Fruit fly (Drosophila melanogaster) whole organism, embryonic: ENCODE measurements around the gene PIG-L.
A peak's percentile ranks its signal among the peaks of the same experiment; 100 is the strongest.

Experiments
- Aef1 ChIP-seq: fragments of 200-800 bp; sonication (Bioruptor generic); IDR thresholded peaks from 3 replicates; pipeline ENCODE4 v1.3.6; 2022; ENCODE audit warnings: missing biosample characterization, missing genetic modification characterization
- BEAF-32 ChIP-seq: fragments of 200-800 bp; sonication (Bioruptor generic); optimal IDR thresholded peaks from 3 replicates; lab custom pipeline; 2017; ENCODE audit warnings: missing biosample characterization, missing genetic modification characterization, mild to moderate bottlenecking, moderate library complexity, missing genetic modification reagents
- CG1024 ChIP-seq: fragments of 200-800 bp; sonication (Bioruptor generic); IDR thresholded peaks from 2 replicates; pipeline ENCODE4 v1.3.6; 2022; ENCODE audit warnings: missing biosample characterization, missing genetic modification characterization
- CG10431 ChIP-seq: fragments of 200-800 bp; sonication (Bioruptor generic); optimal IDR thresholded peaks from 3 replicates; lab custom pipeline; 2018; ENCODE audit warnings: missing biosample characterization, mild to moderate bottlenecking, missing genetic modification characterization
- CG10959 ChIP-seq: fragments of 200-800 bp; sonication (Bioruptor generic); IDR thresholded peaks from 2 replicates; pipeline ENCODE4 v1.3.6; 2022; ENCODE audit warnings: missing biosample characterization, missing genetic modification characterization
- CG11504 ChIP-seq: fragments of 200-800 bp; sonication (Bioruptor generic); optimal IDR thresholded peaks from 3 replicates; lab custom pipeline; 2019; ENCODE audit warnings: missing biosample characterization, mild to moderate bottlenecking, missing genetic modification characterization, moderate library complexity
- CG12104 ChIP-seq: fragments of 200-800 bp; sonication (Bioruptor generic); optimal IDR thresholded peaks from 3 replicates; lab custom pipeline; 2016; ENCODE audit warnings: missing biosample characterization, missing genetic modification characterization
- CG12391 ChIP-seq: fragments of 200-800 bp; sonication (Bioruptor generic); optimal IDR thresholded peaks from 3 replicates; lab custom pipeline; 2018; ENCODE audit warnings: missing biosample characterization, mild to moderate bottlenecking, missing genetic modification characterization, moderate library complexity
- CG13894 ChIP-seq: fragments of 200-800 bp; sonication (Bioruptor generic); optimal IDR thresholded peaks from 3 replicates; lab custom pipeline; 2018; ENCODE audit warnings: missing biosample characterization, mild to moderate bottlenecking, missing genetic modification characterization, moderate library complexity
- CG1529 ChIP-seq: fragments of 200-800 bp; sonication (Bioruptor generic); optimal IDR thresholded peaks from 3 replicates; lab custom pipeline; 2018; ENCODE audit warnings: missing biosample characterization, missing genetic modification characterization
- CG16863 ChIP-seq: fragments of 200-800 bp; sonication (Bioruptor generic); optimal IDR thresholded peaks from 3 replicates; lab custom pipeline; 2016; ENCODE audit warnings: missing biosample characterization, missing genetic modification characterization
- CG17186 ChIP-seq: fragments of 200-800 bp; sonication (Bioruptor generic); optimal IDR thresholded peaks from 3 replicates; lab custom pipeline; 2017; ENCODE audit warnings: missing biosample characterization, missing genetic modification reagents, missing genetic modification characterization
- CG17361 ChIP-seq: fragments of 200-800 bp; sonication (Bioruptor generic); IDR thresholded peaks from 3 replicates; pipeline ENCODE4 v1.3.6; 2022; ENCODE audit warnings: missing biosample characterization, missing genetic modification characterization
- CG17802 ChIP-seq: fragments of 200-800 bp; sonication (Bioruptor generic); optimal IDR thresholded peaks from 2 replicates; lab custom pipeline; 2018; ENCODE audit warnings: missing biosample characterization, mild to moderate bottlenecking, missing genetic modification characterization, moderate library complexity
- CG17829 ChIP-seq: fragments of 200-800 bp; optimal IDR thresholded peaks from 2 replicates; lab custom pipeline; 2019; ENCODE audit warnings: missing biosample characterization, mild to moderate bottlenecking, missing genetic modification characterization, moderate library complexity
- CG2202 ChIP-seq: fragments of 200-800 bp; sonication (Bioruptor generic); optimal IDR thresholded peaks from 2 replicates; lab custom pipeline; 2018; ENCODE audit warnings: missing biosample characterization, mild to moderate bottlenecking, missing genetic modification characterization
- CG31388 ChIP-seq: fragments of 200-800 bp; sonication (Bioruptor generic); optimal IDR thresholded peaks from 2 replicates; lab custom pipeline; 2016; ENCODE audit warnings: missing biosample characterization, missing genetic modification characterization
- CG7271 ChIP-seq: fragments of 200-800 bp; sonication (Bioruptor generic); optimal IDR thresholded peaks from 2 replicates; lab custom pipeline; 2018; ENCODE audit warnings: missing biosample characterization, mild to moderate bottlenecking, missing genetic modification characterization, moderate library complexity
- CG8281 ChIP-seq: fragments of 200-800 bp; sonication (Bioruptor generic); optimal IDR thresholded peaks from 2 replicates; lab custom pipeline; 2018; ENCODE audit warnings: missing biosample characterization, mild to moderate bottlenecking, missing genetic modification characterization, moderate library complexity
- CG8290 ChIP-seq, 3 experiments: fragments of 200-800 bp; sonication (Bioruptor generic); optimal IDR thresholded peaks; 2 replicates each; lab custom pipeline; 2016 to 2019; ENCODE audit warnings: missing biosample characterization in 3 of 3, missing genetic modification characterization in 3 of 3, mild to moderate bottlenecking in 2 of 3, moderate library complexity in 1 of 3
- CG9817 ChIP-seq: fragments of 200-800 bp; sonication (Bioruptor generic); optimal IDR thresholded peaks from 2 replicates; lab custom pipeline; 2018; ENCODE audit warnings: missing biosample characterization, mild to moderate bottlenecking, missing genetic modification characterization, moderate library complexity
- CG9932 ChIP-seq: fragments of 200-800 bp; sonication (Bioruptor generic); IDR thresholded peaks from 2 replicates; pipeline ENCODE4 v1.3.6; 2022; ENCODE audit warnings: missing biosample characterization, missing genetic modification characterization
- D19A ChIP-seq: fragments of 200-800 bp; optimal IDR thresholded peaks from 3 replicates; lab custom pipeline; 2019; ENCODE audit warnings: missing biosample characterization, mild to moderate bottlenecking, missing genetic modification characterization, moderate library complexity
- Deaf1 ChIP-seq: fragments of 200-800 bp; optimal IDR thresholded peaks from 3 replicates; lab custom pipeline; 2019; ENCODE audit warnings: missing biosample characterization, mild to moderate bottlenecking, missing genetic modification characterization, moderate library complexity
- Fer1 ChIP-seq: fragments of 200-800 bp; sonication (Bioruptor generic); optimal IDR thresholded peaks from 2 replicates; lab custom pipeline; 2017; ENCODE audit warnings: missing biosample characterization, mild to moderate bottlenecking, missing genetic modification characterization
- Fer3 ChIP-seq: fragments of 200-800 bp; sonication (Bioruptor generic); optimal IDR thresholded peaks from 2 replicates; lab custom pipeline; 2018; ENCODE audit warnings: missing biosample characterization, mild to moderate bottlenecking, missing genetic modification characterization, moderate library complexity
- Lhr ChIP-seq: fragments of 200-800 bp; sonication (Bioruptor generic); optimal IDR thresholded peaks from 3 replicates; lab custom pipeline; 2017; ENCODE audit warnings: mild to moderate bottlenecking, missing biosample characterization, missing genetic modification reagents, missing genetic modification characterization
- Max ChIP-seq: fragments of 200-800 bp; sonication (Bioruptor generic); optimal IDR thresholded peaks from 2 replicates; lab custom pipeline; 2016; ENCODE audit warnings: missing biosample characterization, mild to moderate bottlenecking, missing genetic modification characterization
- Myb ChIP-seq: fragments of 200-800 bp; sonication (Bioruptor generic); optimal IDR thresholded peaks from 2 replicates; lab custom pipeline; 2016; ENCODE audit warnings: missing biosample characterization, missing genetic modification characterization
- Opbp ChIP-seq: fragments of 200-800 bp; sonication (Bioruptor generic); IDR thresholded peaks from 3 replicates; pipeline ENCODE4 v1.3.6; 2022; ENCODE audit warnings: missing biosample characterization, missing genetic modification characterization; ENCODE audit not compliant: partially characterized antibody
- Pdp1 ChIP-seq, 2 experiments: fragments of 200-800 bp; sonication (Bioruptor generic); optimal IDR thresholded peaks; 3 replicates each; lab custom pipeline; 2016; ENCODE audit warnings: missing biosample characterization in 2 of 2, missing genetic modification characterization in 2 of 2, mild to moderate bottlenecking in 1 of 2, moderate library complexity in 1 of 2
- Spps ChIP-seq: fragments of 200-800 bp; sonication (Bioruptor generic); optimal IDR thresholded peaks from 2 replicates; lab custom pipeline; 2018; ENCODE audit warnings: missing biosample characterization, mild to moderate bottlenecking, missing genetic modification characterization
- ara ChIP-seq: fragments of 200-800 bp; sonication (Bioruptor generic); IDR thresholded peaks from 2 replicates; pipeline ENCODE4 v1.3.6; 2022; ENCODE audit warnings: missing biosample characterization, missing genetic modification characterization
- bowl ChIP-seq: fragments of 200-800 bp; sonication (Bioruptor generic); IDR thresholded peaks from 2 replicates; pipeline ENCODE4 v1.3.6; 2022; ENCODE audit warnings: missing biosample characterization, missing genetic modification characterization
- br ChIP-seq: fragments of >200 bp; optimal IDR thresholded peaks from 2 replicates; lab custom pipeline; 2017
- chinmo ChIP-seq: fragments of 200-800 bp; sonication (Bioruptor generic); IDR thresholded peaks from 4 replicates; pipeline ENCODE4 v1.3.6; 2022; ENCODE audit warnings: missing biosample characterization, missing genetic modification characterization; ENCODE audit not compliant: partially characterized antibody
- cwo ChIP-seq: fragments of 200-800 bp; sonication (Bioruptor generic); optimal IDR thresholded peaks from 3 replicates; lab custom pipeline; 2017; ENCODE audit warnings: missing biosample characterization, missing genetic modification characterization, mild to moderate bottlenecking, moderate library complexity, missing genetic modification reagents
- dmrt99B ChIP-seq: fragments of 200-800 bp; sonication (Bioruptor generic); optimal IDR thresholded peaks from 2 replicates; lab custom pipeline; 2018; ENCODE audit warnings: missing biosample characterization, mild to moderate bottlenecking, missing genetic modification characterization, moderate library complexity
- klu ChIP-seq: fragments of 200-800 bp; sonication (Bioruptor generic); IDR thresholded peaks from 2 replicates; pipeline ENCODE4 v1.3.6; 2022; ENCODE audit warnings: missing biosample characterization, missing genetic modification characterization
- lbe ChIP-seq: fragments of 200-800 bp; sonication (Bioruptor generic); optimal IDR thresholded peaks from 2 replicates; lab custom pipeline; 2016; ENCODE audit warnings: missing biosample characterization, mild to moderate bottlenecking, missing genetic modification characterization
- nom ChIP-seq: fragments of 200-800 bp; sonication (Bioruptor generic); optimal IDR thresholded peaks from 2 replicates; lab custom pipeline; 2017; ENCODE audit warnings: missing biosample characterization, missing genetic modification characterization, mild to moderate bottlenecking, moderate library complexity, missing genetic modification reagents
- p53 ChIP-seq: fragments of 200-800 bp; sonication (Bioruptor generic); optimal IDR thresholded peaks from 2 replicates; lab custom pipeline; 2016; ENCODE audit warnings: missing biosample characterization, missing genetic modification characterization
- pfk ChIP-seq: fragments of 200-800 bp; sonication (Bioruptor generic); optimal IDR thresholded peaks from 2 replicates; lab custom pipeline; 2018; ENCODE audit warnings: missing biosample characterization, mild to moderate bottlenecking, missing genetic modification characterization, moderate library complexity
- phol ChIP-seq: fragments of 200-800 bp; sonication (Bioruptor generic); optimal IDR thresholded peaks from 3 replicates; lab custom pipeline; 2018; ENCODE audit warnings: missing biosample characterization, mild to moderate bottlenecking, missing genetic modification characterization, moderate library complexity
- pum ChIP-seq: fragments of 200-800 bp; sonication (Bioruptor generic); optimal IDR thresholded peaks from 2 replicates; lab custom pipeline; 2016; ENCODE audit warnings: missing biosample characterization, missing genetic modification characterization
- sc ChIP-seq, 3 experiments: fragments of >200 bp in 2 of 3; fragments of 200-800 bp in 1 of 3; sonication (Bioruptor generic) in 1 of 3; optimal IDR thresholded peaks; 2 replicates in 2 of 3; 3 replicates in 1 of 3; lab custom pipeline; 2017; ENCODE audit warnings: mild to moderate bottlenecking in 1 of 3, missing biosample characterization in 1 of 3, missing genetic modification characterization in 1 of 3, missing genetic modification reagents in 1 of 3
- schlank ChIP-seq: fragments of 200-800 bp; sonication (Bioruptor generic); optimal IDR thresholded peaks from 2 replicates; lab custom pipeline; 2018; ENCODE audit warnings: missing biosample characterization, mild to moderate bottlenecking, missing genetic modification characterization
- wor ChIP-seq: fragments of 200-800 bp; sonication (Bioruptor generic); IDR thresholded peaks from 2 replicates; pipeline ENCODE4 v1.3.6; 2022; ENCODE audit warnings: missing biosample characterization, missing genetic modification characterization

PIG-L gene

dm6 chr3R:20021152-20021769, at the start of gene PIG-L, which contains the start of gene psidin (continued):
- TF ChIP-seq Fer3 (tag; lab: Kevin White, UChicago) (peak; percentile 59), br (lab: Kevin White, UChicago) (no peak), nom (GFP tag; lab: Kevin White, UChicago) (no peak), CG9817 (peak; percentile 84), D19A (tag; lab: Kevin White, UChicago) (no peak), CG17186 (peak; percentile 70), Max (GFP tag; lab: Kevin White, UChicago) (peak; percentile 57), phol (tag; lab: Kevin White, UChicago) (peak; percentile 84), CG1024 (peak; percentile 29; the same call in 1 of the 2 replicates), CG16863 (peak; percentile 82), pfk (no peak), CG13894 (tag; lab: Kevin White, UChicago) (no peak), CG10959 (GFP tag; lab: Robert Waterston, UW) (peak; percentile 40; the same call in 1 of the 2 replicates), bowl (GFP tag; lab: Robert Waterston, UW) (0 out of 2 replicates have a peak, but pooled peaks have one; percentile 23), CG17829 (tag; lab: Kevin White, UChicago) (peak; percentile 91), schlank (peak; percentile 29), pum (GFP tag; lab: Kevin White, UChicago) (peak; percentile 72), ara (GFP tag; lab: Robert Waterston, UW) (peak; percentile 63), CG8281 (tag; lab: Kevin White, UChicago) (peak; percentile 66), CG17802 (tag; lab: Kevin White, UChicago) (no peak), sc (optimal IDR thresholded peaks at IDR 0.05; lab: Kevin White, UChicago) (no peak), sc (GFP tag; optimal IDR thresholded peaks at IDR 0.05; lab: Kevin White, UChicago) (peak; percentile 77), Lhr (GFP tag; lab: Kevin White, UChicago) (peak; percentile 57), chinmo (GFP tag; lab: Robert Waterston, UW) (0 out of 4 replicates have a peak, but pooled peaks have one; percentile 61), wor (GFP tag; lab: Robert Waterston, UW) (peak; percentile 55), CG31388 (peak; percentile 34), CG17361 (GFP tag; lab: Robert Waterston, UW) (peak; percentile 96), BEAF-32 (GFP tag; lab: Kevin White, UChicago) (peak; percentile 93), Spps (tag; lab: Kevin White, UChicago) (peak; percentile 5), CG8290 (GFP tag; optimal IDR thresholded peaks at IDR 0.05; lab: Kevin White, UChicago) (peak; percentile 66), CG8290 (tag; optimal IDR thresholded peaks at IDR 0.05; lab: Kevin White, UChicago) (no peak), CG9932 (GFP tag; lab: Robert Waterston, UW) (peak; percentile 80; the same call in 1 of the 2 replicates), p53 (GFP tag; lab: Kevin White, UChicago) (peak; percentile 12), Opbp (peak; percentile 95), CG7271 (tag; lab: Kevin White, UChicago) (no peak), dmrt99B (tag; lab: Kevin White, UChicago) (no peak), Deaf1 (no peak), CG12104 (peak; percentile 78), CG2202 (peak; percentile 52), cwo (GFP tag; lab: Kevin White, UChicago) (peak; percentile 43), CG10431 (GFP tag; lab: Kevin White, UChicago) (peak; percentile 60), klu (peak; percentile 83), CG11504 (tag; lab: Kevin White, UChicago) (peak; percentile 80), CG1529 (peak; percentile 65), Aef1 (GFP tag; lab: Robert Waterston, UW) (peak; percentile 61), Pdp1 (GFP tag; optimal IDR thresholded peaks at IDR 0.05; lab: Kevin White, UChicago) (peak; percentile 55 to 81), lbe (GFP tag; lab: Kevin White, UChicago) (no peak), Myb (GFP tag; lab: Kevin White, UChicago) (peak; percentile 49), CG12391 (tag; lab: Kevin White, UChicago) (peak; percentile 95), Fer1 (GFP tag; lab: Kevin White, UChicago) (peak; percentile 14)
